Fruit fly (Drosophila melanogaster) whole organism, adult: ENCODE results near the gene CG32795.

Source experiments
- CG11617 ChIP-seq: fragments of 200-800 bp; sonication (Bioruptor generic); optimal IDR thresholded peaks from 2 replicates; lab custom pipeline; 2017; ENCODE audit warnings: mild to moderate bottlenecking, missing biosample characterization, missing genetic modification reagents, missing genetic modification characterization
- CG12768 ChIP-seq: fragments of 200-800 bp; sonication (Bioruptor generic); optimal IDR thresholded peaks from 2 replicates; lab custom pipeline; 2017; ENCODE audit warnings: missing biosample characterization, missing genetic modification characterization, mild to moderate bottlenecking, moderate library complexity, missing genetic modification reagents
- CG1620 ChIP-seq: fragments of 200-800 bp; sonication (Bioruptor generic); optimal IDR thresholded peaks from 2 replicates; lab custom pipeline; 2016; ENCODE audit warnings: missing biosample characterization, missing genetic modification characterization
- CG33017 ChIP-seq: fragments of 200-800 bp; sonication (Bioruptor generic); optimal IDR thresholded peaks from 2 replicates; lab custom pipeline; 2018; ENCODE audit warnings: missing biosample characterization, mild to moderate bottlenecking, missing genetic modification characterization, moderate library complexity
- CG7101 ChIP-seq: fragments of 200-800 bp; sonication (Bioruptor generic); optimal IDR thresholded peaks from 2 replicates; lab custom pipeline; 2018; ENCODE audit warnings: missing biosample characterization, mild to moderate bottlenecking, missing genetic modification characterization, moderate library complexity
- Clk ChIP-seq: fragments of 200-800 bp; sonication (Bioruptor generic); optimal IDR thresholded peaks from 2 replicates; lab custom pipeline; 2017; ENCODE audit warnings: missing biosample characterization, missing genetic modification characterization
- kay ChIP-seq: fragments of 200-800 bp; sonication (Bioruptor generic); peaks from one replicate; lab custom pipeline; 2016; ENCODE audit warnings: missing biosample characterization, missing genetic modification characterization, borderline replicate concordance

DNA sequence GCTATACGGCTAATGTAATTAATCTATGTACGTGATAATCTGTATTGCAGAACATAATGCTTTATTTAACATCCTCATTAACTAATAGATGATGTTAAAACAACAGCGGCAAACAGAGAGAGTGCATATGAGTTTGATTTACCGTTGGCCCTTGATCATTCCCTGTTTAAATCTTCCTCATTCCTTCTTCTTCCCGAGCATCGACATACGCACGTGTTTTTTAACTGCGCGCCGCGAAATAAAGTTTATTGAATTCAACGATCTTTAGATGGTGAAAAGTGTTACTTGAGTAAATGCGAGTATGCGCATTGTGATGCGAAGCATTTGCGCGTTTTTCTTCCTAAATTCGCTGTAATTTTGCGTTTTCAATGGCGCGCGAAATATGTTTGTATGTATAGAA is 50.3 kb downstream of the CG32795 start, which contains the start of gene kirre:
- TF ChIP-seq CG1620 (GFP tag; lab: Kevin White, UChicago), result no peak
- no peak for TF ChIP-seq CG7101 (tag; lab: Kevin White, UChicago)
- no peak for TF ChIP-seq kay (GFP tag; lab: Kevin White, UChicago)
- no peak for TF ChIP-seq CG11617 (GFP tag; lab: Kevin White, UChicago)
- TF ChIP-seq CG33017 (tag; lab: Kevin White, UChicago), result no peak
- no peak for TF ChIP-seq CG12768 (GFP tag; lab: Kevin White, UChicago)
- no peak for TF ChIP-seq Clk (GFP tag; lab: Kevin White, UChicago)
